Comparison of ENCODE assay signal across 1 fruit fly cellular context in the genomic region with DNA sequence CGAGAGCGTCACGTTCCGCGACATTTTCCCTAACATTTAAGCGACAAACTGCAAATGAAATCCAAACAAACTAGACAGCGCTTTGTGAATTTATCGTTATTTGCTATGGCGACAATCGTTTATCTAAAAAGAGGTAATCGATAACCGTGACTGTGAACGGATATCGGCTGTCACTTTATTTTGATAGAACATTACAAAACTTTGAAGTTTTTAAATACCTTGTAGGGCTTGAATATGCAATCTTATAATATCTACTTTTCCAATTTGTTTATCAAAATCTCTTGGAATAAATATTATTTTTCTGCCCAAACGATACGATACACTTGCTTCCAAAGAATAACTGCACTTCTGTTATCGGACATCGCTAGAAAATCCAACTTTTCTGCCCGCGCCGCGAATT.
TF ChIP-seq lines count a peak whose summit lies in the region.

A gene (minus strand): TSS at position 200 of the 400 bp plus-strand sequence.
A gene (plus strand): TSS at position 339 of the 400 bp plus-strand sequence.

TF ChIP-seq in whole organism, embryonic, 481 proteins besides CTCF, POLR2A, EP300 and RAD21 (continued from another document):
- TF ChIP-seq grau (tag; optimal IDR thresholded peaks at IDR 0.05; lab: Kevin White, UChicago) (peak; percentile 14), gsb (GFP tag; IDR thresholded peaks at IDR 0.05; lab: Robert Waterston, UW) (no peak), cg (GFP tag; optimal IDR thresholded peaks at IDR 0.05; lab: Kevin White, UChicago) (peak; percentile 39), sima (GFP tag; optimal IDR thresholded peaks at IDR 0.05; lab: Kevin White, UChicago) (no peak), ind (GFP tag; optimal IDR thresholded peaks at IDR 0.05; lab: Kevin White, UChicago) (no peak), PHDP (tag; optimal IDR thresholded peaks at IDR 0.05; lab: Kevin White, UChicago) (no peak), Xbp1 (GFP tag; optimal IDR thresholded peaks at IDR 0.05; lab: Kevin White, UChicago) (peak; percentile 3), klu (GFP tag; IDR thresholded peaks at IDR 0.05; lab: Robert Waterston, UW) (no peak), btn (GFP tag; optimal IDR thresholded peaks at IDR 0.05; lab: Kevin White, UChicago) (no peak), CG10654 (GFP tag; optimal IDR thresholded peaks at IDR 0.05; lab: Kevin White, UChicago) (no peak), CG8924 (tag; optimal IDR thresholded peaks at IDR 0.05; lab: Kevin White, UChicago) (no peak), CG31224 (GFP tag; IDR thresholded peaks at IDR 0.05; lab: Robert Waterston, UW) (no peak), run (tag; optimal IDR thresholded peaks at IDR 0.05; lab: Kevin White, UChicago) (no peak), bigmax (GFP tag; optimal IDR thresholded peaks at IDR 0.05; lab: Kevin White, UChicago) (no peak), nerfin-1 (tag; optimal IDR thresholded peaks at IDR 0.05; lab: Kevin White, UChicago) (peak; percentile 9), Dll (GFP tag; IDR thresholded peaks at IDR 0.05; lab: Robert Waterston, UW; ENCODE audit: partially characterized antibody) (peak; percentile 95), dysf (GFP tag; IDR thresholded peaks at IDR 0.05; lab: Robert Waterston, UW) (no peak), amos (GFP tag; IDR thresholded peaks at IDR 0.05; lab: Robert Waterston, UW; ENCODE audit: partially characterized antibody) (peak; percentile 76), nau (GFP tag; optimal IDR thresholded peaks at IDR 0.05; lab: Kevin White, UChicago) (no peak), repo (GFP tag; optimal IDR thresholded peaks at IDR 0.05; lab: Kevin White, UChicago) (no peak), Ssrp (tag; optimal IDR thresholded peaks at IDR 0.05; lab: Kevin White, UChicago) (no peak), CG4707 (GFP tag; optimal IDR thresholded peaks at IDR 0.05; lab: Kevin White, UChicago) (no peak), Hr3 (GFP tag; optimal IDR thresholded peaks at IDR 0.05; lab: Kevin White, UChicago) (no peak), lola (GFP tag; optimal IDR thresholded peaks at IDR 0.05; lab: Kevin White, UChicago) (no peak), CG32772 (GFP tag; IDR thresholded peaks at IDR 0.05; lab: Robert Waterston, UW) (no peak), Deaf1 (tag; optimal IDR thresholded peaks at IDR 0.05; lab: Kevin White, UChicago) (no peak), YL-1 (GFP tag; optimal IDR thresholded peaks at IDR 0.05; lab: Kevin White, UChicago) (peak; percentile 44), H15 (GFP tag; IDR thresholded peaks at IDR 0.05; lab: Robert Waterston, UW) (no peak), Antp (GFP tag; optimal IDR thresholded peaks at IDR 0.05; lab: Kevin White, UChicago) (no peak), Med (GFP tag; lab: Kevin White, UChicago) (peak; percentile 49), ara (GFP tag; IDR thresholded peaks at IDR 0.05; lab: Robert Waterston, UW) (no peak), CG15696 (tag; optimal IDR thresholded peaks at IDR 0.05; lab: Kevin White, UChicago) (no peak), slou (GFP tag; optimal IDR thresholded peaks at IDR 0.05; lab: Kevin White, UChicago) (no peak), CG17186 (GFP tag; optimal IDR thresholded peaks at IDR 0.05; lab: Kevin White, UChicago) (peak; percentile 25), Pdp1 (GFP tag; optimal IDR thresholded peaks at IDR 0.05; lab: Kevin White, UChicago) (no peak), fd96Cb (tag; optimal IDR thresholded peaks at IDR 0.05; lab: Kevin White, UChicago) (no peak), Atf6 (GFP tag; IDR thresholded peaks at IDR 0.05; lab: Robert Waterston, UW) (0 out of 2 replicates have a peak, but pooled peaks have one; percentile 9), Awh (GFP tag; IDR thresholded peaks at IDR 0.05; lab: Robert Waterston, UW) (no peak), CG8281 (tag; optimal IDR thresholded peaks at IDR 0.05; lab: Kevin White, UChicago) (no peak), BtbVII (GFP tag; optimal IDR thresholded peaks at IDR 0.05; lab: Kevin White, UChicago) (no peak), mld (GFP tag; IDR thresholded peaks at IDR 0.05; lab: Robert Waterston, UW; ENCODE audit: partially characterized antibody) (peak; percentile 87), CG17912 (GFP tag; optimal IDR thresholded peaks at IDR 0.05; lab: Kevin White, UChicago) (no peak), CG6683 (GFP tag; optimal IDR thresholded peaks at IDR 0.05; lab: Kevin White, UChicago) (no peak), nmo (GFP tag; optimal IDR thresholded peaks at IDR 0.05; lab: Kevin White, UChicago) (peak; percentile 40), Meics (GFP tag; optimal IDR thresholded peaks at IDR 0.05; lab: Kevin White, UChicago) (no peak), TFAM (GFP tag; optimal IDR thresholded peaks at IDR 0.05; lab: Kevin White, UChicago) (no peak), caup (GFP tag; optimal IDR thresholded peaks at IDR 0.05; lab: Kevin White, UChicago; ENCODE audit: severe bottlenecking) (no peak), CG10565 (GFP tag; optimal IDR thresholded peaks at IDR 0.05; lab: Kevin White, UChicago) (no peak), esg (GFP tag; conservative IDR thresholded peaks at IDR 0.05; lab: Robert Waterston, UW) (no peak), jigr1 (GFP tag; IDR thresholded peaks at IDR 0.05; lab: Robert Waterston, UW) (no peak), CG15073 (GFP tag; optimal IDR thresholded peaks at IDR 0.05; lab: Kevin White, UChicago) (no peak), bcd (GFP tag; optimal IDR thresholded peaks at IDR 0.05; lab: Kevin White, UChicago) (no peak), Doc2 (GFP tag; IDR thresholded peaks at IDR 0.05; lab: Robert Waterston, UW) (no peak), hkb (optimal IDR thresholded peaks at IDR 0.05; lab: Kevin White, UChicago) (no peak), hkb (GFP tag; IDR thresholded peaks at IDR 0.05; lab: Robert Waterston, UW) (no peak), insv (GFP tag; optimal IDR thresholded peaks at IDR 0.05; lab: Kevin White, UChicago) (no peak), dimm (GFP tag; IDR thresholded peaks at IDR 0.05; lab: Robert Waterston, UW) (no peak), ab (GFP tag; optimal IDR thresholded peaks at IDR 0.05; lab: Kevin White, UChicago) (no peak), Taf1 (GFP tag; IDR thresholded peaks at IDR 0.05; lab: Robert Waterston, UW) (no peak), CG13287 (GFP tag; IDR thresholded peaks at IDR 0.05; lab: Robert Waterston, UW; ENCODE audit: partially characterized antibody) (peak; percentile 92), z (GFP tag; IDR thresholded peaks at IDR 0.05; lab: Robert Waterston, UW) (no peak), tap (tag; optimal IDR thresholded peaks at IDR 0.05; lab: Kevin White, UChicago) (no peak), sna (GFP tag; IDR thresholded peaks at IDR 0.05; lab: Robert Waterston, UW; ENCODE audit: partially characterized antibody) (peak; percentile 90), Gsc (GFP tag; IDR thresholded peaks at IDR 0.05; lab: Robert Waterston, UW) (no peak), Hmx (GFP tag; optimal IDR thresholded peaks at IDR 0.05; lab: Kevin White, UChicago) (no peak), CG14710 (tag; optimal IDR thresholded peaks at IDR 0.05; lab: Kevin White, UChicago) (peak; percentile 53), crp (GFP tag; optimal IDR thresholded peaks at IDR 0.05; lab: Kevin White, UChicago) (no peak), CoRest (tag; optimal IDR thresholded peaks at IDR 0.05; lab: Kevin White, UChicago) (peak; percentile 24), Mes4 (GFP tag; optimal IDR thresholded peaks at IDR 0.05; lab: Kevin White, UChicago) (no peak), Sry-δ (GFP tag; optimal IDR thresholded peaks at IDR 0.05; lab: Kevin White, UChicago) (peak; percentile 86), CG32767 (GFP tag; IDR thresholded peaks at IDR 0.05; lab: Robert Waterston, UW) (no peak), Spps (tag; optimal IDR thresholded peaks at IDR 0.05; lab: Kevin White, UChicago) (no peak), Drgx (GFP tag; IDR thresholded peaks at IDR 0.05; lab: Robert Waterston, UW) (no peak), CG17829 (tag; optimal IDR thresholded peaks at IDR 0.05; lab: Kevin White, UChicago) (peak; percentile 41), CG17328 (GFP tag; IDR thresholded peaks at IDR 0.05; lab: Robert Waterston, UW) (no peak), CG15269 (tag; optimal IDR thresholded peaks at IDR 0.05; lab: Kevin White, UChicago) (no peak), B-H2 (GFP tag; optimal IDR thresholded peaks at IDR 0.05; lab: Kevin White, UChicago) (no peak), dan (GFP tag; IDR thresholded peaks at IDR 0.05; lab: Robert Waterston, UW) (no peak), chinmo (GFP tag; IDR thresholded peaks at IDR 0.05; lab: Robert Waterston, UW; ENCODE audit: partially characterized antibody) (peak; percentile 78; the same call in 2 of the 4 replicates), CG7372 (GFP tag; IDR thresholded peaks at IDR 0.05; lab: Robert Waterston, UW) (no peak), CG4820 (GFP tag; optimal IDR thresholded peaks at IDR 0.05; lab: Kevin White, UChicago) (no peak), CG2120 (GFP tag; optimal IDR thresholded peaks at IDR 0.05; lab: Kevin White, UChicago) (peak; percentile 24), Max (GFP tag; optimal IDR thresholded peaks at IDR 0.05; lab: Kevin White, UChicago) (peak; percentile 7), CG31388 (GFP tag; optimal IDR thresholded peaks at IDR 0.05; lab: Kevin White, UChicago) (no peak), CG7839 (tag; optimal IDR thresholded peaks at IDR 0.05; lab: Kevin White, UChicago) (no peak), gce (GFP tag; IDR thresholded peaks at IDR 0.05; lab: Robert Waterston, UW) (no peak), CG3281 (GFP tag; optimal IDR thresholded peaks at IDR 0.05; lab: Kevin White, UChicago) (no peak), Tbp (GFP tag; optimal IDR thresholded peaks at IDR 0.05; lab: Kevin White, UChicago) (no peak), Blimp-1 (GFP tag; optimal IDR thresholded peaks at IDR 0.05; lab: Kevin White, UChicago) (no peak), gsb-n (tag; optimal IDR thresholded peaks at IDR 0.05; lab: Kevin White, UChicago) (no peak), mirr (GFP tag; optimal IDR thresholded peaks at IDR 0.05; lab: Kevin White, UChicago) (no peak), Atf-2 (GFP tag; optimal IDR thresholded peaks at IDR 0.05; lab: Kevin White, UChicago) (no peak), CG13894 (tag; optimal IDR thresholded peaks at IDR 0.05; lab: Kevin White, UChicago) (no peak), CG12942 (GFP tag; optimal IDR thresholded peaks at IDR 0.05; lab: Kevin White, UChicago) (no peak), Sry-β (GFP tag; optimal IDR thresholded peaks at IDR 0.05; lab: Kevin White, UChicago) (peak; percentile 3), psq (GFP tag; optimal IDR thresholded peaks at IDR 0.05; lab: Kevin White, UChicago) (no peak), CG32532 (GFP tag; IDR thresholded peaks at IDR 0.05; lab: Robert Waterston, UW) (no peak), CG12219 (GFP tag; optimal IDR thresholded peaks at IDR 0.05; lab: Kevin White, UChicago) (no peak), CG30431 (GFP tag; optimal IDR thresholded peaks at IDR 0.05; lab: Kevin White, UChicago) (no peak), NC2α (GFP tag; optimal IDR thresholded peaks at IDR 0.05; lab: Kevin White, UChicago) (no peak), Hr39 (optimal IDR thresholded peaks at IDR 0.05; lab: Kevin White, UChicago) (no peak), org-1 (GFP tag; optimal IDR thresholded peaks at IDR 0.05; lab: Kevin White, UChicago) (no peak), CG8765 (GFP tag; IDR thresholded peaks at IDR 0.05; lab: Robert Waterston, UW) (no peak), Lpt (GFP tag; optimal IDR thresholded peaks at IDR 0.05; lab: Kevin White, UChicago) (no peak), CG7987 (GFP tag; optimal IDR thresholded peaks at IDR 0.05; lab: Kevin White, UChicago) (no peak), CG17802 (tag; optimal IDR thresholded peaks at IDR 0.05; lab: Kevin White, UChicago) (no peak), CG4424 (GFP tag; optimal IDR thresholded peaks at IDR 0.05; lab: Kevin White, UChicago) (no peak), Sox102F (GFP tag; optimal IDR thresholded peaks at IDR 0.05; lab: Kevin White, UChicago) (no peak), mam (GFP tag; optimal IDR thresholded peaks at IDR 0.05; lab: Kevin White, UChicago) (peak; percentile 8), NfI (GFP tag; optimal IDR thresholded peaks at IDR 0.05; lab: Kevin White, UChicago) (no peak), CG11085 (GFP tag; IDR thresholded peaks at IDR 0.05; lab: Robert Waterston, UW) (no peak), CG8388 (GFP tag; optimal IDR thresholded peaks at IDR 0.05; lab: Kevin White, UChicago) (no peak), CG12071 (GFP tag; optimal IDR thresholded peaks at IDR 0.05; lab: Kevin White, UChicago) (no peak), E2f1 (GFP tag; IDR thresholded peaks at IDR 0.05; lab: Robert Waterston, UW) (no peak), CG5180 (GFP tag; optimal IDR thresholded peaks at IDR 0.05; lab: Kevin White, UChicago) (no peak), CG4617 (GFP tag; optimal IDR thresholded peaks at IDR 0.05; lab: Kevin White, UChicago; ENCODE audit: borderline replicate concordance) (peak; percentile 15), CG2678 (tag; optimal IDR thresholded peaks at IDR 0.05; lab: Kevin White, UChicago) (no peak), CG3847 (GFP tag; IDR thresholded peaks at IDR 0.05; lab: Robert Waterston, UW) (no peak), disco-r (GFP tag; optimal IDR thresholded peaks at IDR 0.05; lab: Kevin White, UChicago) (no peak), CG43689 (GFP tag; IDR thresholded peaks at IDR 0.05; lab: Robert Waterston, UW) (no peak), CG9609 (GFP tag; optimal IDR thresholded peaks at IDR 0.05; lab: Kevin White, UChicago) (no peak), HLH54F (GFP tag; optimal IDR thresholded peaks at IDR 0.05; lab: Kevin White, UChicago) (no peak), scrt (GFP tag; optimal IDR thresholded peaks at IDR 0.05; lab: Kevin White, UChicago) (no peak), exex (tag; optimal IDR thresholded peaks at IDR 0.05; lab: Kevin White, UChicago) (no peak), NFAT (GFP tag; IDR thresholded peaks at IDR 0.05; lab: Robert Waterston, UW) (no peak), CG12744 (GFP tag; optimal IDR thresholded peaks at IDR 0.05; lab: Kevin White, UChicago) (no peak), HLH4C (GFP tag; IDR thresholded peaks at IDR 0.05; lab: Robert Waterston, UW; ENCODE audit: partially characterized antibody) (peak; percentile 97), tx (GFP tag; optimal IDR thresholded peaks at IDR 0.05; lab: Kevin White, UChicago) (no peak), Trl (optimal IDR thresholded peaks at IDR 0.05; lab: Kevin White, UChicago) (no peak), Trl (GFP tag; optimal IDR thresholded peaks at IDR 0.05; lab: Kevin White, UChicago) (no peak), E2f2 (GFP tag; IDR thresholded peaks at IDR 0.05; lab: Robert Waterston, UW) (peak; percentile 64)
